Worm (Caenorhabditis elegans) whole organism, L3 larva: Measurements from ENCODE around the gene nyn-3.

Experiments used
- ceh-16 ChIP-seq: sonication (generic microtip); optimal IDR thresholded peaks from 2 replicates; lab custom pipeline; 2017; ENCODE audit warnings: missing biosample characterization, missing genetic modification characterization
- egl-27 ChIP-seq: sonication (generic microtip); optimal IDR thresholded peaks from 4 replicates; lab custom pipeline; 2017; ENCODE audit warnings: missing biosample characterization, missing genetic modification reagents, missing genetic modification characterization
- fkh-10 ChIP-seq: sonication (generic microtip); optimal IDR thresholded peaks from 2 replicates; lab custom pipeline; 2017; ENCODE audit warnings: missing biosample characterization, missing genetic modification reagents, missing genetic modification characterization
- fos-1 ChIP-seq: fragments of 150-350 bp; optimal IDR thresholded peaks from 2 replicates; lab custom pipeline; 2014; ENCODE audit warnings: missing biosample characterization, missing genetic modification characterization
- nhr-12 ChIP-seq: fragments of 150-350 bp; optimal IDR thresholded peaks from 2 replicates; lab custom pipeline; 2014; ENCODE audit warnings: missing biosample characterization, missing genetic modification characterization
- pha-4 ChIP-seq: fragments of 150-350 bp; optimal IDR thresholded peaks from 2 replicates; lab custom pipeline; 2014; ENCODE audit warnings: missing biosample characterization, missing genetic modification reagents, missing genetic modification characterization

DNA sequence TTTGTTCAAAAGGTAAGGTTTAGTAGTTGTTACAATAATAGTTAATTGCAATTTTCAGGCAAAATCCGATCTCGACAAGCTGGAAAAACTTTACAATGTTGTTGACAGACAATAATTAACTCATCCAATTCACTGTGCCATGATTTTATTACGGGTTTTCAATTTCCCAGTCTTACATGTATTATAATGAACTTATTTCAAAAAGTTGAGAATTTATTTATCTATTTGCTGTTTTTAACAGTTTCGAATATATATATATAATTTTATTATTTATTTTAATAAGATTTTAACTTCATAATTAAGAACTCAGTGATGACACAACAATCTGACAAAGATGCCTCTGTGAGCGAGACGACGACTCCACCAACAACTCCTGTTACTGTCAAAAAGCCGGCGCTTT lies 46.4 kb downstream of the nyn-3 start, which contains the start of gene lelo-1:
- TF ChIP-seq fkh-10 (no peak), pha-4 (tag; lab: Kevin White, UChicago) (no peak), fos-1 (tag; lab: Kevin White, UChicago) (no peak), egl-27 (tag; lab: Kevin White, UChicago) (no peak), ceh-16 (no peak), nhr-12 (tag; lab: Kevin White, UChicago) (no peak)
